Worm (Caenorhabditis elegans): ENCODE measurements around the gene lea-1.

lea-1 gene

DNA sequence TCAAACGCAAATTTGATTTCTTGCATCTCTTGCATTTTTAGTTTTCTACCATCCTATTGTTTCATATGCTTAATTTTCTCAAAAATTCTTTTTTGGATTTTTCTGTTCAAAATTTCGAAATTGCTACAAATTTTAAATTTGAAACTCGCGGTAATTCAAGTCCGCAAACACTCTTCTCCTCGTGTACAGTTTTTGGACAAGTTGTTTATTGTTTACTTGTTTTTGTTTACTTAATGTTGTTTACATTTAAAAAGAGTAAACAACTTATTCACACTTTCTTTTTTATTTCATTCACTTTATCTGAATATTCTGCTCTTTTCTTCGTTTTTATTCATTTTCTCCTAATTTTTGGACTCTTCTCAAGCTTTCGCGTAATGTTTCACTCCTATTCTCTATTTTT is 6.6 kb downstream of the lea-1 start:
- TF ChIP-seq blmp-1 (tag; optimal IDR thresholded peaks at IDR 0.05): no peak
- TF ChIP-seq ztf-11 (tag; optimal IDR thresholded peaks at IDR 0.05): no peak
- no peak for TF ChIP-seq lin-32 (GFP tag; optimal IDR thresholded peaks at IDR 0.05)
- TF ChIP-seq nhr-2 (tag; optimal IDR thresholded peaks at IDR 0.05): no peak
- TF ChIP-seq ces-1 (GFP tag; optimal IDR thresholded peaks at IDR 0.05): no peak
- no peak for TF ChIP-seq sem-2 (GFP tag; optimal IDR thresholded peaks at IDR 0.05)
- TF ChIP-seq unc-39 (tag; optimal IDR thresholded peaks at IDR 0.05): no peak
- TF ChIP-seq M03D4.4 (tag; optimal IDR thresholded peaks at IDR 0.05): no peak
- TF ChIP-seq nhr-76 (tag; optimal IDR thresholded peaks at IDR 0.05): no peak
- TF ChIP-seq mep-1 (tag; optimal IDR thresholded peaks at IDR 0.05): no peak
- no peak for TF ChIP-seq cnd-1 (tag; optimal IDR thresholded peaks at IDR 0.05)
- TF ChIP-seq snpc-4 (tag; optimal IDR thresholded peaks at IDR 0.05): no peak
- no peak for TF ChIP-seq nhr-12 (tag; optimal IDR thresholded peaks at IDR 0.05)
- TF ChIP-seq nhr-237 (tag; optimal IDR thresholded peaks at IDR 0.05): no peak
- no peak for TF ChIP-seq lin-13 (tag; optimal IDR thresholded peaks at IDR 0.05)
- TF ChIP-seq ceh-83 (GFP tag; optimal IDR thresholded peaks at IDR 0.05): no peak
- no peak for TF ChIP-seq mls-2 (tag; optimal IDR thresholded peaks at IDR 0.05)
- TF ChIP-seq drap-1 (GFP tag; optimal IDR thresholded peaks at IDR 0.05): no peak

DNA sequence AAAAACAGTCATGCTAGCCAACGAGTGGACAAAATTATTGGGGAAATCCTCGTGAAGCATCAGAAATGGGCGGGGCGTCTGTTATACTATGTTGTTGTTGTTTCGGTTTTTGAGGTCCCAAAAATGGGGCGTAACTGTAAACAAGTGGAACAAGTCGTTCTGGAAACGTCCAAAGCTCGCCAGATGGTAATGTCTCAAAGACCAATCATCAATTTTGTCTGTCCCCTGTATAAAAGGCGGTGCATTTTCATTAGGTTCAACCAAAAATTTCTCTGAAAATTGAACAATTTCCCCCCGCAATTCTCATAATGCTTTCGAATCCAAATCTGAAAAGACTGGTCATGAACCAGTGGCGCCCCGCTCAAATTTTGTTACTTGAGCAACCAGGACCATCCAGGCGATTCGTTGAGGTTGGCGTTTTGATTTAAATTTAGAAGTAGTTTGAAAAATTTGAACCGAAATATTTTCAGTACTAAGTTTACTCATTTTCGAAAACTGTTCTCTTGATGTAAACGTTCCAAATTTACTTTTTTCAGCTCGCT is 7.4 kb downstream of the lea-1 start:
- TF ChIP-seq sem-2 (GFP tag; optimal IDR thresholded peaks at IDR 0.05) (no peak), ceh-43 (GFP tag; optimal IDR thresholded peaks at IDR 0.05) (no peak)

DNA sequence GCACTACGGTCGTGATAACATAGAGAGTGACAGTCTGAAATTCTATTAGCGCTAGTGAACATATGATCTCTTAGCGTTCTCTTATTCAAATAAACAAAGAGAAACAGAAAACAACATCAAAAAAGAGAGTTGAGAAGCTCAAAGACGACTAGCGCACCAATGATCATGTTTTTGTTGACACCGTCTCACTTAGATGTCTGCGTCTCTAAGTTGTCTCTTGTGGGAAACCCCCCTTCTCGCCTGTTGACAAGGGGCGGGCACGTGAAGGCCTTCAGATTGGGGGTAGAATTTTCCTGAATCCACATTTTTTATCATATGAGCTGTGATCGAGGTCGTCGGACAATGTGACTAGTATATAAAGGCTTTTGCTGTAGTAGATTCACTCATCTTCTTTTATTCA is 8.2 kb downstream of the lea-1 start:
- TF ChIP-seq nhr-28 (tag; optimal IDR thresholded peaks at IDR 0.05) (no peak), unc-39 (tag; optimal IDR thresholded peaks at IDR 0.05) (no peak), bed-3 (GFP tag; optimal IDR thresholded peaks at IDR 0.05) (no peak), lsy-2 (tag; optimal IDR thresholded peaks at IDR 0.05) (no peak), mep-1 (tag; optimal IDR thresholded peaks at IDR 0.05) (no peak), nhr-12 (tag; optimal IDR thresholded peaks at IDR 0.05) (no peak), ceh-39 (tag; optimal IDR thresholded peaks at IDR 0.05) (no peak), drap-1 (GFP tag; optimal IDR thresholded peaks at IDR 0.05) (no peak), sem-2 (GFP tag; optimal IDR thresholded peaks at IDR 0.05) (no peak)

DNA sequence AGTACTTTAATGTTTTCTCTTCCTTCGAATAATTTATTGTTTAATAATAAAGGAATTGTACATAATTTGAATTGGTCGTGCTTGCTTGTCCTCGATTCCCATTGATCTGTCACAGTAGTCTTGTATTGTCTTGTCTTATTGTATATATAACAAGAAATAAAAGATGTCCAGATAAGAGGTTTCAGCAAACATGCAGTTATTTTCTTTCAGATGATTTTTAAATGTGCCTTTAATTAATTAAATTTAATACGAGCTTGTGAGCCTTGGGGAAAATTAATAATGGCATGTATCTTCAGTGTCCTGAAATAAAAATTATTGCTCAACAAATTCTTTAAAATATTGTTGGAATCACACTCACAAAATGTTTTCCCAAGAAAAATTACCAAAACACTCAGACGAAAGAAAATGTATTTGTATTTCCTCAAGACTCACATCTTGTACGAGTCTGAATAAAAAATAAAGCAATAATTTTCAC is 11.4 kb downstream of the lea-1 start:
- TF ChIP-seq ceh-43 (GFP tag; optimal IDR thresholded peaks at IDR 0.05) (no peak), sptf-1 (tag; optimal IDR thresholded peaks at IDR 0.05) (no peak), lin-32 (GFP tag; optimal IDR thresholded peaks at IDR 0.05) (no peak), mep-1 (tag; optimal IDR thresholded peaks at IDR 0.05) (no peak), lsy-2 (tag; optimal IDR thresholded peaks at IDR 0.05) (no peak)

DNA sequence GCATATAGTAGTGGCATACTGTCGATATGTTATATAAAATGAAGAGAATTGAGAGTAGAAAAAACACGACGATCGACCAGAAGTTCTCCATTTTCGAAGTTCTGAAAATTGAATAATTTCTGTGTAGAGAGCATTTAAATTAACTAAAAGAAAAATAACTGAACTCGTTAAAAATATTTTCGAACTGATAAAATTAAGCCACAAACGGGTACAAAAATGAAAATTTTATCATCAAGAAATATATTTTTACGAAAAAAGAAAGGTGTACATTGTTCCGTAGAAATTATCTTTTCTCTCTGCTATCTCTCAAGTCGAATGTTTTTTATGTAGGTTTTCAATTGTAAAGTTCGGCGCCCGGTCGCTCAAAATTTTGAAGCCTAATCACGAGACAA is 19.3 kb downstream of the lea-1 start, which contains the start of gene acl-2:
Gene acl-2 (minus strand): TSS at position 101 of the 392 bp plus-strand sequence.
- TF ChIP-seq sem-2 (GFP tag; optimal IDR thresholded peaks at IDR 0.05) (no peak), ztf-11 (tag; optimal IDR thresholded peaks at IDR 0.05) (no peak), nhr-28 (tag; optimal IDR thresholded peaks at IDR 0.05) (no peak), elt-3 (tag; optimal IDR thresholded peaks at IDR 0.05) (no peak), unc-39 (tag; optimal IDR thresholded peaks at IDR 0.05) (no peak), pha-4 (tag; optimal IDR thresholded peaks at IDR 0.05) (no peak), elt-1 (tag; optimal IDR thresholded peaks at IDR 0.05; ENCODE audit: borderline replicate concordance, insufficient read depth) (no peak), M03D4.4 (tag; optimal IDR thresholded peaks at IDR 0.05) (no peak), unc-62 (GFP tag; optimal IDR thresholded peaks at IDR 0.05) (no peak), ceh-43 (GFP tag; optimal IDR thresholded peaks at IDR 0.05) (no peak), lin-13 (tag; optimal IDR thresholded peaks at IDR 0.05) (no peak), mep-1 (tag; optimal IDR thresholded peaks at IDR 0.05) (no peak), unc-120 (tag; optimal IDR thresholded peaks at IDR 0.05; ENCODE audit: poor library complexity, severe bottlenecking) (no peak), nhr-12 (tag; optimal IDR thresholded peaks at IDR 0.05) (no peak), drap-1 (GFP tag; optimal IDR thresholded peaks at IDR 0.05) (no peak), sptf-1 (tag; optimal IDR thresholded peaks at IDR 0.05) (no peak), lin-32 (GFP tag; optimal IDR thresholded peaks at IDR 0.05) (no peak), mls-2 (tag; optimal IDR thresholded peaks at IDR 0.05) (no peak)
